Fruit fly (Drosophila melanogaster) whole organism, embryonic: ENCODE measurements around the gene CG8206.

Experiments
- Atf-2 ChIP-seq: fragments of 200-800 bp; sonication (Bioruptor generic); optimal IDR thresholded peaks from 2 replicates; lab custom pipeline; 2016; ENCODE audit warnings: missing biosample characterization, missing genetic modification characterization
- CG11247 ChIP-seq: fragments of 200-800 bp; sonication (Bioruptor generic); IDR thresholded peaks from 2 replicates; pipeline ENCODE4 v1.3.6; 2022; ENCODE audit warnings: missing biosample characterization, missing genetic modification characterization
- CG11398 ChIP-seq: fragments of 200-800 bp; sonication (Bioruptor generic); optimal IDR thresholded peaks from 2 replicates; lab custom pipeline; 2016; ENCODE audit warnings: missing biosample characterization, missing genetic modification characterization
- CG11696 ChIP-seq: fragments of 200-800 bp; sonication (Bioruptor generic); IDR thresholded peaks from 2 replicates; pipeline ENCODE4 v1.3.6; 2022; ENCODE audit warnings: missing biosample characterization, missing genetic modification characterization
- CG17359 ChIP-seq: fragments of 200-800 bp; sonication (Bioruptor generic); optimal IDR thresholded peaks from 3 replicates; lab custom pipeline; 2018; ENCODE audit warnings: missing biosample characterization, mild to moderate bottlenecking, missing genetic modification characterization, moderate library complexity
- CG18011 ChIP-seq: fragments of 200-800 bp; sonication (Bioruptor generic); optimal IDR thresholded peaks from 2 replicates; lab custom pipeline; 2017; ENCODE audit warnings: missing biosample characterization, missing genetic modification characterization, mild to moderate bottlenecking, moderate library complexity, missing genotype
- CG18764 ChIP-seq: fragments of 200-800 bp; sonication (Bioruptor generic); optimal IDR thresholded peaks from 3 replicates; lab custom pipeline; 2016; ENCODE audit warnings: missing biosample characterization, missing genetic modification characterization
- CG2116 ChIP-seq: fragments of 200-800 bp; sonication (Bioruptor generic); optimal IDR thresholded peaks from 3 replicates; lab custom pipeline; 2018; ENCODE audit warnings: missing biosample characterization, mild to moderate bottlenecking, missing genetic modification characterization
- CG2712 ChIP-seq: fragments of 200-800 bp; optimal IDR thresholded peaks from 3 replicates; lab custom pipeline; 2019; ENCODE audit warnings: missing biosample characterization, mild to moderate bottlenecking, missing genetic modification characterization, moderate library complexity
- CG2875 ChIP-seq: fragments of 200-800 bp; sonication (Bioruptor generic); optimal IDR thresholded peaks from 2 replicates; lab custom pipeline; 2017; ENCODE audit warnings: missing biosample characterization, mild to moderate bottlenecking, missing genetic modification characterization, missing genetic modification reagents
- CG33557 ChIP-seq: fragments of 200-800 bp; sonication (Bioruptor generic); optimal IDR thresholded peaks from 2 replicates; lab custom pipeline; 2019; ENCODE audit warnings: missing biosample characterization, mild to moderate bottlenecking, missing genetic modification characterization, moderate library complexity
- CG3847 ChIP-seq: fragments of 200-800 bp; sonication (Bioruptor generic); IDR thresholded peaks from 2 replicates; pipeline ENCODE4 v1.3.6; 2022; ENCODE audit warnings: missing biosample characterization, missing genetic modification characterization
- CG4730 ChIP-seq: fragments of 200-800 bp; sonication (Bioruptor generic); IDR thresholded peaks from 2 replicates; pipeline ENCODE4 v1.3.6; 2022; ENCODE audit warnings: missing biosample characterization, missing genetic modification characterization
- CG6175 ChIP-seq: fragments of 200-800 bp; sonication (Bioruptor generic); IDR thresholded peaks from 3 replicates; pipeline ENCODE4 v1.3.6; 2022; ENCODE audit warnings: missing biosample characterization, missing genetic modification characterization
- Chrac-16 ChIP-seq: fragments of 200-800 bp; sonication (Bioruptor generic); optimal IDR thresholded peaks from 3 replicates; lab custom pipeline; 2016; ENCODE audit warnings: missing biosample characterization, missing genetic modification characterization
- CkIIα-i1 ChIP-seq: fragments of 200-800 bp; sonication (Bioruptor generic); IDR thresholded peaks from 2 replicates; pipeline ENCODE4 v1.3.6; 2022; ENCODE audit warnings: missing biosample characterization, missing genetic modification characterization
- D19A ChIP-seq: fragments of 200-800 bp; optimal IDR thresholded peaks from 3 replicates; lab custom pipeline; 2019; ENCODE audit warnings: missing biosample characterization, mild to moderate bottlenecking, missing genetic modification characterization, moderate library complexity
- D19B ChIP-seq: fragments of 200-800 bp; sonication (Bioruptor generic); optimal IDR thresholded peaks from 2 replicates; lab custom pipeline; 2017; ENCODE audit warnings: missing biosample characterization, mild to moderate bottlenecking, missing genetic modification characterization
- Elba2 ChIP-seq: fragments of 200-800 bp; sonication (Bioruptor generic); optimal IDR thresholded peaks from 3 replicates; lab custom pipeline; 2016; ENCODE audit warnings: missing biosample characterization, missing genetic modification characterization
- Fer3 ChIP-seq: fragments of 200-800 bp; sonication (Bioruptor generic); optimal IDR thresholded peaks from 2 replicates; lab custom pipeline; 2018; ENCODE audit warnings: missing biosample characterization, mild to moderate bottlenecking, missing genetic modification characterization, moderate library complexity
- H15 ChIP-seq: fragments of 200-800 bp; sonication (Bioruptor generic); IDR thresholded peaks from 3 replicates; pipeline ENCODE4 v1.3.6; 2022; ENCODE audit warnings: missing biosample characterization, missing genetic modification characterization
- HmgZ ChIP-seq: fragments of 200-800 bp; sonication (Bioruptor generic); optimal IDR thresholded peaks from 2 replicates; lab custom pipeline; 2018; ENCODE audit warnings: missing biosample characterization, mild to moderate bottlenecking, missing genetic modification characterization
- Hr78 ChIP-seq, 2 experiments: fragments of 200-800 bp in 1 of 2; fragments of >200 bp in 1 of 2; sonication (Bioruptor generic) in 1 of 2; optimal IDR thresholded peaks; 2 replicates each; lab custom pipeline; 2017 to 2019; ENCODE audit warnings: missing biosample characterization in 2 of 2, missing genetic modification characterization in 2 of 2, mild to moderate bottlenecking in 1 of 2, moderate library complexity in 1 of 2
- MBD-R2 ChIP-seq: fragments of 200-800 bp; sonication (Bioruptor generic); IDR thresholded peaks from 2 replicates; pipeline ENCODE4 v1.3.6; 2022; ENCODE audit warnings: missing biosample characterization, missing genetic modification characterization
- MTF-1 ChIP-seq: fragments of 200-800 bp; sonication (Bioruptor generic); optimal IDR thresholded peaks from 2 replicates; lab custom pipeline; 2018; ENCODE audit warnings: missing biosample characterization, mild to moderate bottlenecking, missing genetic modification characterization, borderline replicate concordance
- Mrtf ChIP-seq: fragments of 200-800 bp; sonication (Bioruptor generic); IDR thresholded peaks from 3 replicates; pipeline ENCODE4 v1.3.6; 2022; ENCODE audit warnings: missing biosample characterization, missing genetic modification characterization
- Ptx1 ChIP-seq: fragments of 200-800 bp; sonication (Bioruptor generic); IDR thresholded peaks from 2 replicates; pipeline ENCODE4 v1.3.6; 2022; ENCODE audit warnings: missing biosample characterization, missing genetic modification characterization
- Xrp1 ChIP-seq: fragments of 200-800 bp; sonication (Bioruptor generic); IDR thresholded peaks from 2 replicates; pipeline ENCODE4 v1.3.6; 2022; ENCODE audit warnings: missing biosample characterization, missing genetic modification characterization
- abd-A ChIP-seq: fragments of 200-800 bp; sonication (Bioruptor generic); optimal IDR thresholded peaks from 3 replicates; lab custom pipeline; 2019; ENCODE audit warnings: missing biosample characterization, mild to moderate bottlenecking, missing genetic modification characterization, moderate library complexity
- ase ChIP-seq: fragments of 200-800 bp; sonication (Bioruptor generic); IDR thresholded peaks from 3 replicates; pipeline ENCODE4 v1.3.6; 2022; ENCODE audit warnings: missing biosample characterization, missing genetic modification characterization
- bcd ChIP-seq: fragments of 200-800 bp; sonication (Bioruptor generic); optimal IDR thresholded peaks from 2 replicates; lab custom pipeline; 2017; ENCODE audit warnings: missing biosample characterization, mild to moderate bottlenecking, missing genetic modification characterization
- btn ChIP-seq: fragments of 200-800 bp; sonication (Bioruptor generic); optimal IDR thresholded peaks from 2 replicates; lab custom pipeline; 2016; ENCODE audit warnings: missing biosample characterization, missing genetic modification characterization
- cg ChIP-seq: fragments of 200-800 bp; sonication (Bioruptor generic); optimal IDR thresholded peaks from 3 replicates; lab custom pipeline; 2019; ENCODE audit warnings: missing biosample characterization, mild to moderate bottlenecking, missing genetic modification characterization, moderate library complexity
- cwo ChIP-seq: fragments of 200-800 bp; sonication (Bioruptor generic); optimal IDR thresholded peaks from 3 replicates; lab custom pipeline; 2017; ENCODE audit warnings: missing biosample characterization, missing genetic modification characterization, mild to moderate bottlenecking, moderate library complexity, missing genetic modification reagents
- emc ChIP-seq: fragments of 200-800 bp; sonication (Bioruptor generic); optimal IDR thresholded peaks from 2 replicates; lab custom pipeline; 2016; ENCODE audit warnings: missing biosample characterization, missing genetic modification characterization
- eyg ChIP-seq: fragments of 200-800 bp; sonication (Bioruptor generic); optimal IDR thresholded peaks from 3 replicates; lab custom pipeline; 2016; ENCODE audit warnings: missing biosample characterization, missing genetic modification characterization
- fru ChIP-seq: fragments of >200 bp; optimal IDR thresholded peaks from 2 replicates; lab custom pipeline; 2017
- gcm2 ChIP-seq: fragments of 200-800 bp; sonication (Bioruptor generic); optimal IDR thresholded peaks from 2 replicates; lab custom pipeline; 2016; ENCODE audit warnings: missing biosample characterization, missing genetic modification characterization
- gsb ChIP-seq: fragments of 200-800 bp; sonication (Bioruptor generic); IDR thresholded peaks from 2 replicates; pipeline ENCODE4 v1.3.6; 2022; ENCODE audit warnings: missing biosample characterization, missing genetic modification characterization
- klu ChIP-seq: fragments of 200-800 bp; sonication (Bioruptor generic); IDR thresholded peaks from 2 replicates; pipeline ENCODE4 v1.3.6; 2022; ENCODE audit warnings: missing biosample characterization, missing genetic modification characterization
- oc ChIP-seq: fragments of 200-800 bp; sonication (Bioruptor generic); optimal IDR thresholded peaks from 2 replicates; lab custom pipeline; 2018; ENCODE audit warnings: missing biosample characterization, mild to moderate bottlenecking, missing genetic modification characterization, moderate library complexity
- otp ChIP-seq: fragments of 200-800 bp; sonication (Bioruptor generic); IDR thresholded peaks from 3 replicates; pipeline ENCODE4, ENCODE4 v1.3.6; 2022; ENCODE audit warnings: missing biosample characterization, missing genetic modification characterization
- pan ChIP-seq, 4 experiments: fragments of >200 bp in 3 of 4; fragments of 200-800 bp in 1 of 4; sonication (Bioruptor generic) in 1 of 4; optimal IDR thresholded peaks in 3 of 4; IDR thresholded peaks in 1 of 4; 2 replicates each; pipeline versions ENCODE4 v1.3.6 to Lab custom; 2017 to 2022; ENCODE audit warnings: missing biosample characterization in 2 of 4, missing genetic modification characterization in 2 of 4, mixed read lengths in 1 of 4
- pb ChIP-seq: fragments of 200-800 bp; sonication (Bioruptor generic); optimal IDR thresholded peaks from 3 replicates; lab custom pipeline; 2016; ENCODE audit warnings: missing biosample characterization, missing genetic modification characterization
- shn ChIP-seq: fragments of 200-800 bp; sonication (Bioruptor generic); optimal IDR thresholded peaks from 3 replicates; lab custom pipeline; 2016; ENCODE audit warnings: missing biosample characterization, missing genetic modification characterization
- sna ChIP-seq: fragments of 200-800 bp; sonication (Bioruptor generic); IDR thresholded peaks from 2 replicates; pipeline ENCODE4 v1.3.6; 2022; ENCODE audit warnings: missing biosample characterization, missing genetic modification characterization; ENCODE audit not compliant: partially characterized antibody
- trem ChIP-seq: fragments of 200-800 bp; optimal IDR thresholded peaks from 3 replicates; lab custom pipeline; 2019; ENCODE audit warnings: missing biosample characterization, mild to moderate bottlenecking, missing genetic modification characterization, moderate library complexity
- twi ChIP-seq: fragments of 200-800 bp; optimal IDR thresholded peaks from 2 replicates; lab custom pipeline; 2019; ENCODE audit warnings: missing biosample characterization, mild to moderate bottlenecking, missing genetic modification characterization, moderate library complexity
- wek ChIP-seq: fragments of 200-800 bp; sonication (Bioruptor generic); optimal IDR thresholded peaks from 3 replicates; lab custom pipeline; 2018; ENCODE audit warnings: missing biosample characterization, mild to moderate bottlenecking, missing genetic modification characterization, moderate library complexity
- zen2 ChIP-seq: fragments of 200-800 bp; sonication (Bioruptor generic); IDR thresholded peaks from 3 replicates; pipeline ENCODE4 v1.3.6; 2022; ENCODE audit warnings: missing biosample characterization, missing genetic modification characterization; ENCODE audit not compliant: partially characterized antibody
- zfh2 ChIP-seq: fragments of 200-800 bp; sonication (Bioruptor generic); optimal IDR thresholded peaks from 2 replicates; lab custom pipeline; 2016; ENCODE audit warnings: missing biosample characterization, missing genetic modification characterization

CG8206 gene

dm6 chrX:15733995-15734394 is 5.0 kb upstream of the CG8206 start, which contains the start of the genes CG12379 and MagR (continued):
- TF ChIP-seq HmgZ (tag; lab: Kevin White, UChicago) (peak; percentile 42), wek (GFP tag; lab: Kevin White, UChicago) (no peak), CG6175 (GFP tag; lab: Robert Waterston, UW) (no peak), H15 (GFP tag; lab: Robert Waterston, UW) (no peak; the same call in 2 of the 3 replicates), Fer3 (peak; percentile 66), cwo (GFP tag; lab: Kevin White, UChicago) (no peak), gsb (GFP tag; lab: Robert Waterston, UW) (no peak), fru (lab: Kevin White, UChicago) (no peak), bcd (GFP tag; lab: Kevin White, UChicago) (no peak), CG33557 (GFP tag; lab: Kevin White, UChicago) (peak; percentile 64), oc (tag; lab: Kevin White, UChicago) (no peak), MBD-R2 (peak; percentile 48; the same call in 1 of the 2 replicates), Xrp1 (peak; percentile 35; the same call in 1 of the 2 replicates), Hr78 (GFP tag; optimal IDR thresholded peaks at IDR 0.05; lab: Kevin White, UChicago) (no peak), eyg (GFP tag; lab: Kevin White, UChicago) (no peak), pb (GFP tag; lab: Kevin White, UChicago) (no peak), MTF-1 (GFP tag; lab: Kevin White, UChicago) (no peak), sna (GFP tag; lab: Robert Waterston, UW) (peak; percentile 66; the same call in 1 of the 2 replicates), CG2875 (GFP tag; lab: Kevin White, UChicago) (no peak), CG17359 (tag; lab: Kevin White, UChicago) (peak; percentile 27), CG2712 (tag; lab: Kevin White, UChicago) (peak; percentile 67), Mrtf (no peak), D19B (GFP tag; lab: Kevin White, UChicago) (no peak), pan (optimal IDR thresholded peaks at IDR 0.05; lab: Kevin White, UChicago) (no peak), pan (GFP tag; optimal IDR thresholded peaks at IDR 0.05 in 1 of 2, IDR thresholded peaks at IDR 0.05 in 1 of 2) (no peak), cg (GFP tag; lab: Kevin White, UChicago) (no peak), CG4730 (GFP tag; lab: Robert Waterston, UW) (no peak), gcm2 (GFP tag; lab: Kevin White, UChicago) (peak; percentile 5), shn (GFP tag; lab: Kevin White, UChicago) (peak; percentile 7), Chrac-16 (GFP tag; lab: Kevin White, UChicago) (peak; percentile 57), zfh2 (peak; percentile 64), btn (no peak), Elba2 (GFP tag; lab: Kevin White, UChicago) (peak; percentile 8), CkIIα-i1 (GFP tag; lab: Robert Waterston, UW) (no peak), zen2 (GFP tag; lab: Robert Waterston, UW) (peak; percentile 37; the same call in 1 of the 3 replicates), klu (GFP tag; lab: Robert Waterston, UW) (peak; percentile 48; the same call in 1 of the 2 replicates), CG3847 (GFP tag; lab: Robert Waterston, UW) (peak; percentile 71), twi (peak; percentile 76), D19A (tag; lab: Kevin White, UChicago) (peak; percentile 17), ase (GFP tag; lab: Robert Waterston, UW) (no peak), abd-A (tag; lab: Kevin White, UChicago) (no peak), Ptx1 (GFP tag; lab: Robert Waterston, UW) (peak; percentile 53), trem (tag; lab: Kevin White, UChicago) (peak; percentile 54), CG18011 (GFP tag; lab: Kevin White, UChicago) (peak; percentile 25), CG2116 (GFP tag; lab: Kevin White, UChicago) (peak; percentile 79), CG11696 (GFP tag; lab: Robert Waterston, UW) (no peak), CG11247 (GFP tag; lab: Robert Waterston, UW) (no peak), CG18764 (no peak), CG11398 (GFP tag; lab: Kevin White, UChicago) (peak; percentile 29), emc (GFP tag; lab: Kevin White, UChicago) (peak; percentile 9), Atf-2 (peak; percentile 57), otp (GFP tag; lab: Robert Waterston, UW) (no peak)
